Worm (Caenorhabditis elegans) whole organism, L4 larva: ENCODE results near the gene M01H9.2.
A peak's percentile ranks its signal among the peaks of the same experiment; 100 is the strongest.

Source experiments
- F37D6.2 ChIP-seq: sonication (generic microtip); optimal IDR thresholded peaks from 2 replicates; lab custom pipeline; 2016; ENCODE audit warnings: mild to moderate bottlenecking, missing genetic modification characterization, missing compliant biosample characterization
- F49E8.2 ChIP-seq: sonication (generic microtip); optimal IDR thresholded peaks from 2 replicates; lab custom pipeline; 2016; ENCODE audit warnings: missing compliant biosample characterization, mild to moderate bottlenecking, missing genetic modification characterization, borderline replicate concordance
- T20F7.1 ChIP-seq: fragments of 200-800 bp; sonication (Bioruptor generic); optimal IDR thresholded peaks from 2 replicates; lab custom pipeline; 2018; ENCODE audit warnings: mild to moderate bottlenecking, missing genetic modification characterization, missing compliant biosample characterization
- Y105C5A.15 ChIP-seq: fragments of 200-800 bp; sonication (Bioruptor generic); IDR thresholded peaks from 2 replicates; pipeline ENCODE4 v1.3.6; 2022; ENCODE audit warnings: missing genetic modification characterization, missing compliant biosample characterization
- Y75B8A.6 ChIP-seq: fragments of 200-800 bp; sonication (Bioruptor generic); IDR thresholded peaks from 2 replicates; pipeline ENCODE4 v1.3.6; 2022; ENCODE audit warnings: missing genetic modification reagents, missing genetic modification characterization, missing compliant biosample characterization
- ZK337.2 ChIP-seq: fragments of 200-800 bp; sonication (Bioruptor generic); IDR thresholded peaks from 2 replicates; pipeline ENCODE4 v1.3.6; 2022; ENCODE audit warnings: missing genetic modification reagents, missing genetic modification characterization, missing compliant biosample characterization
- ZK546.5 ChIP-seq, 2 experiments: sonication (generic microtip); optimal IDR thresholded peaks; 2 replicates each; lab custom pipeline; 2017; ENCODE audit warnings: missing biosample characterization in 2 of 2, missing genetic modification characterization in 2 of 2
- arid-1 ChIP-seq: fragments of 200-800 bp; sonication (Bioruptor generic); conservative IDR thresholded peaks from 2 replicates; pipeline ENCODE4 v1.3.6; 2022; ENCODE audit warnings: missing genetic modification reagents, missing genetic modification characterization, missing compliant biosample characterization
- attf-4 ChIP-seq: sonication (generic microtip); optimal IDR thresholded peaks from 3 replicates; lab custom pipeline; 2017; ENCODE audit warnings: missing biosample characterization, missing genetic modification characterization
- ceh-20 ChIP-seq: fragments of 200-800 bp; sonication (Bioruptor generic); IDR thresholded peaks from 2 replicates; pipeline ENCODE4 v1.3.6; 2022; ENCODE audit warnings: missing genetic modification reagents, missing genetic modification characterization, missing compliant biosample characterization
- ceh-44 ChIP-seq: fragments of 200-800 bp; sonication (Bioruptor generic); IDR thresholded peaks from 2 replicates; pipeline ENCODE4 v1.3.6; 2022; ENCODE audit warnings: missing genetic modification reagents, missing genetic modification characterization, missing compliant biosample characterization
- daf-8 ChIP-seq: fragments of 200-800 bp; sonication (Bioruptor generic); IDR thresholded peaks from 2 replicates; pipeline ENCODE4 v1.3.6; 2022; ENCODE audit warnings: missing genetic modification characterization, missing compliant biosample characterization
- dmd-8 ChIP-seq: fragments of 200-800 bp; sonication (Bioruptor generic); IDR thresholded peaks from 2 replicates; pipeline ENCODE4 v1.3.6; 2022; ENCODE audit warnings: missing genetic modification characterization, missing compliant biosample characterization
- dmd-9 ChIP-seq: fragments of 200-800 bp; sonication (Bioruptor generic); IDR thresholded peaks from 2 replicates; pipeline ENCODE4 v1.3.6; 2022; ENCODE audit warnings: missing genetic modification reagents, missing genetic modification characterization, missing compliant biosample characterization
- dve-1 ChIP-seq: sonication (generic microtip); optimal IDR thresholded peaks from 2 replicates; lab custom pipeline; 2017; ENCODE audit warnings: antibody characterized with exemption, mild to moderate bottlenecking, missing genetic modification characterization, missing compliant biosample characterization; ENCODE audit not compliant: insufficient read depth
- egl-27 ChIP-seq: sonication (generic microtip); optimal IDR thresholded peaks from 3 replicates; lab custom pipeline; 2017; ENCODE audit warnings: missing biosample characterization, missing genetic modification reagents, missing genetic modification characterization
- egl-43 ChIP-seq: fragments of 200-800 bp; sonication (Bioruptor generic); IDR thresholded peaks from 2 replicates; pipeline ENCODE4 v1.3.6; 2022; ENCODE audit warnings: missing genetic modification reagents, missing genetic modification characterization, missing compliant biosample characterization
- gei-8 ChIP-seq: fragments of 200-800 bp; sonication (Bioruptor generic); optimal IDR thresholded peaks from 2 replicates; lab custom pipeline; 2018; ENCODE audit warnings: mild to moderate bottlenecking, missing genetic modification characterization, missing compliant biosample characterization
- hif-1 ChIP-seq, 2 experiments: sonication (generic microtip); optimal IDR thresholded peaks; 2 replicates each; lab custom pipeline; 2016 to 2017; ENCODE audit warnings: missing compliant biosample characterization in 2 of 2, missing genetic modification characterization in 2 of 2, missing genetic modification reagents in 2 of 2, missing genotype in 2 of 2, mild to moderate bottlenecking in 1 of 2
- hlh-11 ChIP-seq: fragments of 200-800 bp; sonication (Bioruptor generic); optimal IDR thresholded peaks from 2 replicates; lab custom pipeline; 2018; ENCODE audit warnings: mild to moderate bottlenecking, missing genetic modification characterization, missing compliant biosample characterization
- hlh-30 ChIP-seq: sonication (generic microtip); optimal IDR thresholded peaks from 2 replicates; lab custom pipeline; 2017; ENCODE audit warnings: antibody characterized with exemption, mild to moderate bottlenecking, missing genetic modification characterization, missing compliant biosample characterization; ENCODE audit not compliant: insufficient read depth
- hmg-1.1 ChIP-seq: fragments of 200-800 bp; sonication (Bioruptor generic); IDR thresholded peaks from 2 replicates; pipeline ENCODE4 v1.3.6; 2022; ENCODE audit warnings: missing genetic modification reagents, missing genetic modification characterization, missing compliant biosample characterization
- jun-1 ChIP-seq: fragments of 150-350 bp; optimal IDR thresholded peaks from 2 replicates; lab custom pipeline; 2014; ENCODE audit warnings: missing biosample characterization, missing genetic modification reagents, missing genetic modification characterization
- lim-7 ChIP-seq: fragments of 200-800 bp; sonication (Bioruptor generic); IDR thresholded peaks from 2 replicates; pipeline ENCODE4 v1.3.6; 2022; ENCODE audit warnings: missing genetic modification characterization, missing compliant biosample characterization
- lin-1 ChIP-seq: fragments of 200-800 bp; sonication (Bioruptor generic); IDR thresholded peaks from 2 replicates; pipeline ENCODE4 v1.3.6; 2022; ENCODE audit warnings: missing genetic modification reagents, missing genetic modification characterization, missing compliant biosample characterization
- lin-13 ChIP-seq: fragments of 150-350 bp; optimal IDR thresholded peaks from 2 replicates; lab custom pipeline; 2014; ENCODE audit warnings: missing biosample characterization, missing genetic modification reagents, missing genetic modification characterization
- lin-39 ChIP-seq: fragments of 150-350 bp; optimal IDR thresholded peaks from 2 replicates; lab custom pipeline; 2014; ENCODE audit warnings: missing biosample characterization, missing genetic modification reagents, missing genetic modification characterization
- lsy-2 ChIP-seq, 2 experiments: fragments of 150-350 bp in 1 of 2; sonication (generic microtip) in 1 of 2; optimal IDR thresholded peaks; 2 replicates each; lab custom pipeline; 2014 to 2017; ENCODE audit warnings: missing biosample characterization in 2 of 2, missing genetic modification characterization in 2 of 2
- mdl-1 ChIP-seq, 2 experiments: fragments of 150-350 bp in 1 of 2; sonication (generic microtip) in 1 of 2; optimal IDR thresholded peaks; 2 replicates each; lab custom pipeline; 2014 to 2017; ENCODE audit warnings: missing biosample characterization in 2 of 2, missing genetic modification characterization in 2 of 2
- mep-1 ChIP-seq: fragments of 150-350 bp; sonication (generic microtip); optimal IDR thresholded peaks from 3 replicates; lab custom pipeline; 2014; ENCODE audit warnings: missing biosample characterization, missing genetic modification characterization
- nhr-10 ChIP-seq: fragments of 150-350 bp; optimal IDR thresholded peaks from 2 replicates; lab custom pipeline; 2014; ENCODE audit warnings: missing biosample characterization, missing genetic modification characterization
- nhr-111 ChIP-seq: fragments of 200-800 bp; sonication (Bioruptor generic); optimal IDR thresholded peaks from 2 replicates; lab custom pipeline; 2018; ENCODE audit warnings: mild to moderate bottlenecking, missing genetic modification characterization, missing compliant biosample characterization
- nhr-237 ChIP-seq: sonication (generic microtip); optimal IDR thresholded peaks from 2 replicates; lab custom pipeline; 2017; ENCODE audit warnings: missing biosample characterization, missing genetic modification characterization
- nhr-48 ChIP-seq: sonication (generic microtip); optimal IDR thresholded peaks from 2 replicates; lab custom pipeline; 2016; ENCODE audit warnings: mild to moderate bottlenecking, missing genetic modification characterization, missing compliant biosample characterization
- nhr-76 ChIP-seq: fragments of 150-350 bp; optimal IDR thresholded peaks from 2 replicates; lab custom pipeline; 2014; ENCODE audit warnings: missing biosample characterization, missing genetic modification characterization
- nhr-77 ChIP-seq: fragments of 150-350 bp; optimal IDR thresholded peaks from 2 replicates; lab custom pipeline; 2014; ENCODE audit warnings: missing biosample characterization, missing genetic modification characterization
- pha-4 ChIP-seq, 2 experiments: fragments of 150-350 bp in 1 of 2; fragments of 200-800 bp in 1 of 2; sonication (Bioruptor generic) in 1 of 2; IDR thresholded peaks in 1 of 2; optimal IDR thresholded peaks in 1 of 2; 2 replicates each; pipeline versions ENCODE4 v1.3.6 to Lab custom; 2014 to 2022; ENCODE audit warnings: missing genetic modification characterization in 2 of 2, missing genetic modification reagents in 2 of 2, missing biosample characterization in 1 of 2, missing compliant biosample characterization in 1 of 2
- php-3 ChIP-seq: fragments of 200-800 bp; sonication (Bioruptor generic); IDR thresholded peaks from 2 replicates; pipeline ENCODE4 v1.3.6; 2022; ENCODE audit warnings: missing genetic modification reagents, missing genetic modification characterization, missing compliant biosample characterization
- pqm-1 ChIP-seq: sonication (generic microtip); optimal IDR thresholded peaks from 2 replicates; lab custom pipeline; 2017; ENCODE audit warnings: missing biosample characterization, missing genetic modification characterization
- rbr-2 ChIP-seq: sonication (generic microtip); optimal IDR thresholded peaks from 2 replicates; lab custom pipeline; 2016; ENCODE audit warnings: missing genotype, missing genetic modification characterization, missing compliant biosample characterization
- saeg-2 ChIP-seq: fragments of 200-800 bp; sonication (Bioruptor generic); IDR thresholded peaks from 2 replicates; pipeline ENCODE4 v1.3.6; 2022; ENCODE audit warnings: missing genetic modification reagents, missing genetic modification characterization, missing compliant biosample characterization
- sdz-12 ChIP-seq: fragments of 200-800 bp; sonication (Bioruptor generic); optimal IDR thresholded peaks from 2 replicates; lab custom pipeline; 2018; ENCODE audit warnings: mild to moderate bottlenecking, missing genetic modification characterization, missing compliant biosample characterization
- spr-1 ChIP-seq: sonication (generic microtip); optimal IDR thresholded peaks from 2 replicates; lab custom pipeline; 2016; ENCODE audit warnings: mild to moderate bottlenecking, missing genetic modification characterization, missing compliant biosample characterization
- spr-3 ChIP-seq: fragments of 200-800 bp; sonication (Bioruptor generic); optimal IDR thresholded peaks from 2 replicates; lab custom pipeline; 2018; ENCODE audit warnings: mild to moderate bottlenecking, missing genetic modification characterization, missing compliant biosample characterization
- tra-1 ChIP-seq: fragments of 200-800 bp; sonication (Bioruptor generic); IDR thresholded peaks from 2 replicates; pipeline ENCODE4 v1.3.6; 2022; ENCODE audit warnings: missing genetic modification reagents, missing genetic modification characterization, missing compliant biosample characterization
- zfp-2 ChIP-seq: sonication (generic microtip); optimal IDR thresholded peaks from 2 replicates; lab custom pipeline; 2016; ENCODE audit warnings: mild to moderate bottlenecking, missing genetic modification characterization, missing compliant biosample characterization
- ztf-11 ChIP-seq: fragments of 150-350 bp; optimal IDR thresholded peaks from 2 replicates; lab custom pipeline; 2014; ENCODE audit warnings: missing biosample characterization, missing genetic modification characterization
- ztf-7 ChIP-seq: fragments of 150-350 bp; optimal IDR thresholded peaks from 2 replicates; lab custom pipeline; 2014; ENCODE audit warnings: missing biosample characterization, missing genetic modification characterization

Gene M01H9.2

ce11 chrIV:4473767-4474166 lies 10.7 kb upstream of the M01H9.2 start (continued):
- no peak for TF ChIP-seq tra-1 (GFP tag; lab: Robert Waterston, UW)
- TF ChIP-seq sdz-12 (GFP tag; lab: Kevin White, UChicago), result peak; percentile 45
- TF ChIP-seq ceh-44 (GFP tag; lab: Robert Waterston, UW), result no peak
- TF ChIP-seq hlh-30 (tag; lab: Kevin White, UChicago), result no peak
- no peak for TF ChIP-seq lin-39 (tag; lab: Kevin White, UChicago)
- no peak for TF ChIP-seq nhr-48 (tag; lab: Kevin White, UChicago)
- no peak for TF ChIP-seq attf-4 (tag; lab: Kevin White, UChicago)
- no peak for TF ChIP-seq Y105C5A.15 (GFP tag; lab: Robert Waterston, UW)
- TF ChIP-seq dmd-8, result no peak
- no peak for TF ChIP-seq ztf-7 (tag; lab: Kevin White, UChicago)
- no peak for TF ChIP-seq F49E8.2 (tag; lab: Kevin White, UChicago)
- no peak for TF ChIP-seq mdl-1 (tag; optimal IDR thresholded peaks at IDR 0.05; lab: Kevin White, UChicago)
- TF ChIP-seq lim-7 (GFP tag; lab: Robert Waterston, UW), result 0 out of 2 replicates have a peak, but pooled peaks have one; percentile 27
- no peak for TF ChIP-seq lin-13 (GFP tag; lab: Kevin White, UChicago)
- no peak for TF ChIP-seq spr-1 (tag; lab: Kevin White, UChicago)
- TF ChIP-seq Y75B8A.6, result no peak
- TF ChIP-seq nhr-237 (tag; lab: Kevin White, UChicago), result no peak
- no peak for TF ChIP-seq zfp-2 (tag; lab: Kevin White, UChicago)
- TF ChIP-seq nhr-111 (GFP tag; lab: Kevin White, UChicago), result no peak
- TF ChIP-seq ztf-11, result no peak
- TF ChIP-seq daf-8, result no peak
- TF ChIP-seq jun-1 (tag; lab: Kevin White, UChicago), result no peak
- no peak for TF ChIP-seq nhr-77 (tag; lab: Kevin White, UChicago)
- TF ChIP-seq ceh-20 (GFP tag; lab: Robert Waterston, UW), result no peak; the same call in 1 of the 2 replicates
- no peak for TF ChIP-seq ZK337.2
- 0 out of 2 replicates have a peak, but pooled peaks have one; percentile 41 for TF ChIP-seq egl-43 (GFP tag; lab: Robert Waterston, UW)
- TF ChIP-seq egl-27 (tag; lab: Kevin White, UChicago), result no peak
- no peak for TF ChIP-seq dmd-9
- TF ChIP-seq php-3, result no peak
- TF ChIP-seq hlh-11 (tag; lab: Kevin White, UChicago), result peak; percentile 58
- TF ChIP-seq lin-1 (GFP tag; lab: Robert Waterston, UW), result no peak
- no peak for TF ChIP-seq rbr-2 (tag; lab: Kevin White, UChicago)
- TF ChIP-seq saeg-2 (GFP tag; lab: Robert Waterston, UW), result no peak
- peak in 1 of 2 experiments; percentile 16 for TF ChIP-seq hif-1 (tag; optimal IDR thresholded peaks at IDR 0.05; lab: Kevin White, UChicago)

ce11 chrIV:4472418-4473173 lies 9.6 kb upstream of the M01H9.2 start:
- TF ChIP-seq pqm-1 (tag; lab: Kevin White, UChicago), result no peak
- no peak for TF ChIP-seq ZK546.5 (tag; optimal IDR thresholded peaks at IDR 0.05; lab: Kevin White, UChicago)
- peak; percentile 44 for TF ChIP-seq mep-1
- peak; percentile 17; the same call in 1 of the 2 replicates for TF ChIP-seq hmg-1.1
- no peak for TF ChIP-seq zfp-2 (tag; lab: Kevin White, UChicago)
- TF ChIP-seq lsy-2 (tag; optimal IDR thresholded peaks at IDR 0.05; lab: Kevin White, UChicago), result no peak
- no peak for TF ChIP-seq nhr-76 (tag; lab: Kevin White, UChicago)
- TF ChIP-seq spr-3 (GFP tag; lab: Kevin White, UChicago), result peak; percentile 13
- no peak for TF ChIP-seq F37D6.2 (tag; lab: Kevin White, UChicago)
- peak; percentile 84 for TF ChIP-seq hlh-30 (tag; lab: Kevin White, UChicago)
- TF ChIP-seq arid-1 (GFP tag; lab: Robert Waterston, UW), result no peak
- TF ChIP-seq T20F7.1 (GFP tag; lab: Kevin White, UChicago), result no peak
- no peak for TF ChIP-seq pha-4 (GFP tag; IDR thresholded peaks at IDR 0.05; lab: Robert Waterston, UW)
- TF ChIP-seq pha-4 (tag; optimal IDR thresholded peaks at IDR 0.05; lab: Kevin White, UChicago), result no peak
- TF ChIP-seq gei-8 (GFP tag; lab: Kevin White, UChicago), result no peak
- TF ChIP-seq hlh-11 (tag; lab: Kevin White, UChicago), result peak; percentile 62
- TF ChIP-seq jun-1 (tag; lab: Kevin White, UChicago), result no peak
- TF ChIP-seq nhr-77 (tag; lab: Kevin White, UChicago), result no peak
- no peak for TF ChIP-seq F49E8.2 (tag; lab: Kevin White, UChicago)
- no peak for TF ChIP-seq nhr-10
- no peak for TF ChIP-seq spr-1 (tag; lab: Kevin White, UChicago)
- peak in 1 of 2 experiments; percentile 76 for TF ChIP-seq mdl-1 (tag; optimal IDR thresholded peaks at IDR 0.05; lab: Kevin White, UChicago)
- peak; percentile 36 for TF ChIP-seq dve-1
